Worm (Caenorhabditis elegans) whole organism, L4 larva: ENCODE measurements around the gene Y82E9BR.3.

Experiments
- D1046.2 ChIP-seq: fragments of 200-800 bp; sonication (Bioruptor generic); IDR thresholded peaks from 2 replicates; pipeline ENCODE4 v1.3.6; 2022; ENCODE audit warnings: missing genetic modification characterization, missing compliant biosample characterization
- F10B5.3 ChIP-seq: sonication (generic microtip); optimal IDR thresholded peaks from 2 replicates; lab custom pipeline; 2016; ENCODE audit warnings: mild to moderate bottlenecking, missing genetic modification characterization, missing compliant biosample characterization
- F49E8.2 ChIP-seq: sonication (generic microtip); optimal IDR thresholded peaks from 2 replicates; lab custom pipeline; 2016; ENCODE audit warnings: missing compliant biosample characterization, mild to moderate bottlenecking, missing genetic modification characterization, borderline replicate concordance
- T20F7.1 ChIP-seq: fragments of 200-800 bp; sonication (Bioruptor generic); optimal IDR thresholded peaks from 2 replicates; lab custom pipeline; 2018; ENCODE audit warnings: mild to moderate bottlenecking, missing genetic modification characterization, missing compliant biosample characterization
- Y48G9A.11 ChIP-seq: fragments of 200-800 bp; sonication (Bioruptor generic); IDR thresholded peaks from 2 replicates; pipeline ENCODE4 v1.3.6; 2022; ENCODE audit warnings: missing genetic modification reagents, missing genetic modification characterization, missing compliant biosample characterization
- Y5F2A.4 ChIP-seq: fragments of 200-800 bp; sonication (Bioruptor generic); optimal IDR thresholded peaks from 2 replicates; lab custom pipeline; 2018; ENCODE audit warnings: mild to moderate bottlenecking, missing genetic modification characterization, missing compliant biosample characterization
- aly-2 ChIP-seq: sonication (generic microtip); optimal IDR thresholded peaks from 2 replicates; lab custom pipeline; 2018; ENCODE audit warnings: missing biosample characterization, missing genetic modification characterization
- ama-1 ChIP-seq: fragments of 150-350 bp; optimal IDR thresholded peaks from 2 replicates; lab custom pipeline; 2014; ENCODE audit warnings: inconsistent platforms, mixed read lengths
- arid-1 ChIP-seq: fragments of 200-800 bp; sonication (Bioruptor generic); conservative IDR thresholded peaks from 2 replicates; pipeline ENCODE4 v1.3.6; 2022; ENCODE audit warnings: missing genetic modification reagents, missing genetic modification characterization, missing compliant biosample characterization
- attf-4 ChIP-seq: sonication (generic microtip); optimal IDR thresholded peaks from 3 replicates; lab custom pipeline; 2017; ENCODE audit warnings: missing biosample characterization, missing genetic modification characterization
- ceh-20 ChIP-seq: fragments of 200-800 bp; sonication (Bioruptor generic); IDR thresholded peaks from 2 replicates; pipeline ENCODE4 v1.3.6; 2022; ENCODE audit warnings: missing genetic modification reagents, missing genetic modification characterization, missing compliant biosample characterization
- ceh-62 ChIP-seq: sonication (generic microtip); optimal IDR thresholded peaks from 2 replicates; lab custom pipeline; 2017; ENCODE audit warnings: missing biosample characterization, missing genetic modification characterization
- daf-12 ChIP-seq: fragments of 150-350 bp; optimal IDR thresholded peaks from 2 replicates; lab custom pipeline; 2014; ENCODE audit warnings: missing biosample characterization, missing genetic modification reagents, missing genetic modification characterization
- daf-8 ChIP-seq: fragments of 200-800 bp; sonication (Bioruptor generic); IDR thresholded peaks from 2 replicates; pipeline ENCODE4 v1.3.6; 2022; ENCODE audit warnings: missing genetic modification characterization, missing compliant biosample characterization
- dmd-6 ChIP-seq: fragments of 200-800 bp; sonication (Bioruptor generic); IDR thresholded peaks from 2 replicates; pipeline ENCODE4 v1.3.6; 2022; ENCODE audit warnings: missing genetic modification reagents, missing genetic modification characterization, missing compliant biosample characterization
- duxl-1 ChIP-seq: sonication (generic microtip); optimal IDR thresholded peaks from 2 replicates; lab custom pipeline; 2016; ENCODE audit warnings: mild to moderate bottlenecking, missing genetic modification characterization, moderate library complexity, missing compliant biosample characterization; ENCODE audit not compliant: poor library complexity
- dve-1 ChIP-seq: sonication (generic microtip); optimal IDR thresholded peaks from 2 replicates; lab custom pipeline; 2017; ENCODE audit warnings: antibody characterized with exemption, mild to moderate bottlenecking, missing genetic modification characterization, missing compliant biosample characterization; ENCODE audit not compliant: insufficient read depth
- egl-27 ChIP-seq: sonication (generic microtip); optimal IDR thresholded peaks from 3 replicates; lab custom pipeline; 2017; ENCODE audit warnings: missing biosample characterization, missing genetic modification reagents, missing genetic modification characterization
- fkh-10 ChIP-seq: fragments of 150-350 bp; optimal IDR thresholded peaks from 2 replicates; lab custom pipeline; 2014; ENCODE audit warnings: missing biosample characterization, missing genetic modification reagents, missing genetic modification characterization
- fos-1 ChIP-seq: fragments of 150-350 bp; optimal IDR thresholded peaks from 2 replicates; lab custom pipeline; 2014; ENCODE audit warnings: missing biosample characterization, missing genetic modification characterization
- hif-1 ChIP-seq, 2 experiments: sonication (generic microtip); optimal IDR thresholded peaks; 2 replicates each; lab custom pipeline; 2016 to 2017; ENCODE audit warnings: missing compliant biosample characterization in 2 of 2, missing genetic modification characterization in 2 of 2, missing genetic modification reagents in 2 of 2, missing genotype in 2 of 2, mild to moderate bottlenecking in 1 of 2
- hlh-11 ChIP-seq: fragments of 200-800 bp; sonication (Bioruptor generic); optimal IDR thresholded peaks from 2 replicates; lab custom pipeline; 2018; ENCODE audit warnings: mild to moderate bottlenecking, missing genetic modification characterization, missing compliant biosample characterization
- lim-7 ChIP-seq: fragments of 200-800 bp; sonication (Bioruptor generic); IDR thresholded peaks from 2 replicates; pipeline ENCODE4 v1.3.6; 2022; ENCODE audit warnings: missing genetic modification characterization, missing compliant biosample characterization
- lin-13 ChIP-seq: fragments of 150-350 bp; optimal IDR thresholded peaks from 2 replicates; lab custom pipeline; 2014; ENCODE audit warnings: missing biosample characterization, missing genetic modification reagents, missing genetic modification characterization
- madf-9 ChIP-seq: fragments of 200-800 bp; sonication (Bioruptor generic); conservative IDR thresholded peaks from 2 replicates; pipeline ENCODE4 v1.3.6; 2022; ENCODE audit warnings: missing genetic modification reagents, missing genetic modification characterization, missing compliant biosample characterization
- mdt-29 ChIP-seq: fragments of 200-800 bp; sonication (Bioruptor generic); IDR thresholded peaks from 2 replicates; pipeline ENCODE4 v1.3.6; 2022; ENCODE audit warnings: missing genetic modification reagents, missing genetic modification characterization, missing compliant biosample characterization
- mxl-2 ChIP-seq: fragments of 200-800 bp; sonication (Bioruptor generic); conservative IDR thresholded peaks from 2 replicates; pipeline ENCODE4 v1.3.6; 2022; ENCODE audit warnings: missing genetic modification reagents, missing genetic modification characterization, missing compliant biosample characterization
- mxl-3 ChIP-seq: fragments of 200-800 bp; sonication (Bioruptor generic); optimal IDR thresholded peaks from 2 replicates; lab custom pipeline; 2018; ENCODE audit warnings: mild to moderate bottlenecking, missing genetic modification characterization, missing compliant biosample characterization
- nhr-102 ChIP-seq: sonication (generic microtip); optimal IDR thresholded peaks from 2 replicates; lab custom pipeline; 2016; ENCODE audit warnings: mild to moderate bottlenecking, missing genetic modification characterization, moderate library complexity, missing compliant biosample characterization
- nhr-11 ChIP-seq: fragments of 150-350 bp; optimal IDR thresholded peaks from 2 replicates; lab custom pipeline; 2014; ENCODE audit warnings: missing biosample characterization, missing genetic modification characterization
- nhr-111 ChIP-seq: fragments of 200-800 bp; sonication (Bioruptor generic); optimal IDR thresholded peaks from 2 replicates; lab custom pipeline; 2018; ENCODE audit warnings: mild to moderate bottlenecking, missing genetic modification characterization, missing compliant biosample characterization
- nhr-237 ChIP-seq: sonication (generic microtip); optimal IDR thresholded peaks from 2 replicates; lab custom pipeline; 2017; ENCODE audit warnings: missing biosample characterization, missing genetic modification characterization
- nhr-25 ChIP-seq: sonication (generic microtip); optimal IDR thresholded peaks from 2 replicates; lab custom pipeline; 2017; ENCODE audit warnings: missing genetic modification characterization, mild to moderate bottlenecking, missing compliant biosample characterization, antibody characterized with exemption, moderate library complexity, borderline replicate concordance; ENCODE audit not compliant: insufficient read depth
- nhr-28 ChIP-seq: fragments of 150-350 bp; optimal IDR thresholded peaks from 2 replicates; lab custom pipeline; 2014; ENCODE audit warnings: missing biosample characterization, missing genetic modification characterization
- nhr-6 ChIP-seq: fragments of 150-350 bp; optimal IDR thresholded peaks from 2 replicates; lab custom pipeline; 2014; ENCODE audit warnings: missing biosample characterization, missing genetic modification characterization
- nhr-76 ChIP-seq: fragments of 150-350 bp; optimal IDR thresholded peaks from 2 replicates; lab custom pipeline; 2014; ENCODE audit warnings: missing biosample characterization, missing genetic modification characterization
- php-3 ChIP-seq: fragments of 200-800 bp; sonication (Bioruptor generic); IDR thresholded peaks from 2 replicates; pipeline ENCODE4 v1.3.6; 2022; ENCODE audit warnings: missing genetic modification reagents, missing genetic modification characterization, missing compliant biosample characterization
- pqm-1 ChIP-seq: sonication (generic microtip); optimal IDR thresholded peaks from 2 replicates; lab custom pipeline; 2017; ENCODE audit warnings: missing biosample characterization, missing genetic modification characterization
- rbr-2 ChIP-seq: sonication (generic microtip); optimal IDR thresholded peaks from 2 replicates; lab custom pipeline; 2016; ENCODE audit warnings: missing genotype, missing genetic modification characterization, missing compliant biosample characterization
- set-16 ChIP-seq: fragments of 200-800 bp; sonication (Bioruptor generic); IDR thresholded peaks from 2 replicates; pipeline ENCODE4 v1.3.6; 2022; ENCODE audit warnings: missing genetic modification reagents, missing genetic modification characterization, missing compliant biosample characterization
- spr-1 ChIP-seq: sonication (generic microtip); optimal IDR thresholded peaks from 2 replicates; lab custom pipeline; 2016; ENCODE audit warnings: mild to moderate bottlenecking, missing genetic modification characterization, missing compliant biosample characterization
- unc-62 ChIP-seq, 3 experiments: fragments of 150-350 bp in 1 of 3; sonication (generic microtip); optimal IDR thresholded peaks in 2 of 3; peaks in 1 of 3; 1 replicate in 1 of 3; 2 replicates in 2 of 3; lab custom pipeline; 2014 to 2017; ENCODE audit warnings: missing biosample characterization in 3 of 3, missing genetic modification characterization in 3 of 3, missing genetic modification reagents in 3 of 3, missing genotype in 1 of 3
- vab-7 ChIP-seq: fragments of 200-800 bp; sonication (Bioruptor generic); IDR thresholded peaks from 2 replicates; pipeline ENCODE4 v1.3.6; 2022; ENCODE audit warnings: missing genetic modification reagents, missing genetic modification characterization, missing compliant biosample characterization
- zag-1 ChIP-seq: fragments of 150-350 bp; optimal IDR thresholded peaks from 2 replicates; lab custom pipeline; 2014; ENCODE audit warnings: missing biosample characterization, missing genetic modification characterization
- zfp-3 ChIP-seq: fragments of 200-800 bp; sonication (Bioruptor generic); conservative IDR thresholded peaks from 2 replicates; pipeline ENCODE4 v1.3.6; 2022; ENCODE audit warnings: missing genetic modification reagents, missing genetic modification characterization, missing compliant biosample characterization
- zip-2 ChIP-seq: fragments of 150-350 bp; optimal IDR thresholded peaks from 2 replicates; lab custom pipeline; 2014; ENCODE audit warnings: missing biosample characterization, missing genetic modification characterization
- ztf-7 ChIP-seq: fragments of 150-350 bp; optimal IDR thresholded peaks from 2 replicates; lab custom pipeline; 2014; ENCODE audit warnings: missing biosample characterization, missing genetic modification characterization

Y82E9BR.3 gene

DNA sequence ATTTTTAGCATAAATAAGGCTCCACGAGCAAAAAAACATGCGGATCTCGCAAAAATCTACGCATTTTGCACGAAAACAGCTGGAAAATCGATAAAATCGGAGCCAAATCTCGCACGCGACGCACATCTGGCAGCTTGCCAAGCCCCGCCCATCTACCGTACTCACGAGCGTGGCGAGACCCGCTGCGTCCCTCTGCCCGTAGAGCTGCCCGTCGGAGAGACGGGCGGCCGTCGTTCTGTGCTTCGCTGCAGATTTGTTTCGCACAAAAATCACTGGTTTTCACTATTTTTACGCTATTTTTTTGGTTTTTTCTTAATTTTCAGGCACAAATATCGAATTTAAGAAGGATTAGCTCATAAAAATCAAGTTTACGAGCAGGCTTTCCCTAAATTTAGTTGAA lies 287 bp upstream of the Y82E9BR.3 start (continued):
- TF ChIP-seq set-16 (GFP tag; lab: Robert Waterston, UW) (peak; percentile 96), nhr-6 (tag; lab: Kevin White, UChicago) (peak; percentile 84)

ce11 chrIII:1419700-1420356 lies 832 bp downstream of the Y82E9BR.3 start:
- peak; percentile 36; the same call in 1 of the 2 replicates for TF ChIP-seq vab-7 (GFP tag; lab: Robert Waterston, UW)
- TF ChIP-seq fos-1 (tag; lab: Kevin White, UChicago), result no peak
- peak; percentile 9; the same call in 1 of the 2 replicates for TF ChIP-seq ceh-20
- TF ChIP-seq attf-4, result peak; percentile 40
- no peak for TF ChIP-seq nhr-76
- peak; percentile 93 for TF ChIP-seq zfp-3 (GFP tag; lab: Robert Waterston, UW)
- no peak for TF ChIP-seq mxl-3 (GFP tag; lab: Kevin White, UChicago)
- peak; percentile 86 for TF ChIP-seq nhr-102 (tag; lab: Kevin White, UChicago)
- no peak for TF ChIP-seq nhr-11
- no peak for TF ChIP-seq nhr-237
- TF ChIP-seq daf-8 (GFP tag; lab: Robert Waterston, UW), result no peak
- peak; percentile 95 for TF ChIP-seq nhr-111
- TF ChIP-seq dve-1 (tag; lab: Kevin White, UChicago), result peak; percentile 76
- peak in 1 of 2 experiments; percentile 24 for TF ChIP-seq unc-62 (GFP tag; optimal IDR thresholded peaks at IDR 0.05 in 1 of 2; lab: Kevin White, UChicago)
- no peak for TF ChIP-seq unc-62 (tag; optimal IDR thresholded peaks at IDR 0.05; lab: Kevin White, UChicago)
- TF ChIP-seq F49E8.2, result peak; percentile 90
- peak; percentile 93 for TF ChIP-seq lin-13 (GFP tag; lab: Kevin White, UChicago)
- TF ChIP-seq egl-27 (tag; lab: Kevin White, UChicago), result no peak
- 0 out of 2 replicates have a peak, but pooled peaks have one; percentile 22 for TF ChIP-seq lim-7 (GFP tag; lab: Robert Waterston, UW)
- peak; percentile 79; the same call in 1 of the 2 replicates for TF ChIP-seq mdt-29
- TF ChIP-seq zag-1 (tag; lab: Kevin White, UChicago), result no peak
- no peak for TF ChIP-seq pqm-1 (tag; lab: Kevin White, UChicago)
- peak; percentile 51 for TF ChIP-seq nhr-25 (tag; lab: Kevin White, UChicago)
- no peak for TF ChIP-seq daf-12 (tag; lab: Kevin White, UChicago)
- TF ChIP-seq ceh-62 (tag; lab: Kevin White, UChicago), result no peak
- TF ChIP-seq madf-9 (GFP tag; lab: Robert Waterston, UW), result peak; percentile 16
- TF ChIP-seq arid-1 (GFP tag; lab: Robert Waterston, UW), result peak; percentile 66; the same call in 1 of the 2 replicates
- peak; percentile 57 for TF ChIP-seq hlh-11 (tag; lab: Kevin White, UChicago)
- TF ChIP-seq T20F7.1 (GFP tag; lab: Kevin White, UChicago), result peak; percentile 86
- peak; percentile 46 for TF ChIP-seq duxl-1 (tag; lab: Kevin White, UChicago)
- TF ChIP-seq aly-2 (tag; lab: Kevin White, UChicago), result peak; percentile 97
- peak; percentile 74 for TF ChIP-seq Y5F2A.4 (GFP tag; lab: Kevin White, UChicago)
- TF ChIP-seq ztf-7, result no peak
- peak; percentile 38 for TF ChIP-seq F10B5.3 (tag; lab: Kevin White, UChicago)
- peak; percentile 92 for TF ChIP-seq ama-1 (lab: Kevin White, UChicago)
- TF ChIP-seq fkh-10 (GFP tag; lab: Kevin White, UChicago), result no peak
- TF ChIP-seq Y48G9A.11 (GFP tag; lab: Robert Waterston, UW), result peak; percentile 79
- TF ChIP-seq D1046.2 (GFP tag; lab: Robert Waterston, UW), result no peak
- peak in 1 of 2 experiments; percentile 70 for TF ChIP-seq hif-1 (tag; optimal IDR thresholded peaks at IDR 0.05; lab: Kevin White, UChicago)
- no peak; the same call in 1 of the 2 replicates for TF ChIP-seq php-3 (GFP tag; lab: Robert Waterston, UW)
- peak; percentile 54 for TF ChIP-seq dmd-6 (GFP tag; lab: Robert Waterston, UW)
- peak; percentile 34 for TF ChIP-seq nhr-28 (tag; lab: Kevin White, UChicago)
- peak; percentile 77 for TF ChIP-seq nhr-6 (tag; lab: Kevin White, UChicago)
- TF ChIP-seq rbr-2 (tag; lab: Kevin White, UChicago), result peak; percentile 48
- peak; percentile 60 for TF ChIP-seq spr-1 (tag; lab: Kevin White, UChicago)
- TF ChIP-seq zip-2 (tag; lab: Kevin White, UChicago), result no peak
- TF ChIP-seq mxl-2, result peak; percentile 58; the same call in 1 of the 2 replicates
